Worm (Caenorhabditis elegans) whole organism, midembryonic: ENCODE data around the gene dct-14.

ENCODE experiments used
- T22C8.4 ChIP-seq: fragments of 200-800 bp; sonication (Bioruptor generic); IDR thresholded peaks from 2 replicates; pipeline ENCODE4 v1.3.6; 2022; ENCODE audit warnings: missing genetic modification characterization, missing compliant biosample characterization
- cog-1 ChIP-seq: sonication (generic microtip); optimal IDR thresholded peaks from 2 replicates; lab custom pipeline; 2016; ENCODE audit warnings: missing genetic modification characterization, missing compliant biosample characterization
- flt-1 ChIP-seq: fragments of 200-800 bp; sonication (Bioruptor generic); IDR thresholded peaks from 2 replicates; pipeline ENCODE4 v1.3.6; 2022; ENCODE audit warnings: missing genetic modification characterization, missing compliant biosample characterization
- med-1 ChIP-seq: sonication (generic microtip); optimal IDR thresholded peaks from 2 replicates; lab custom pipeline; 2017; ENCODE audit warnings: missing genetic modification characterization, mild to moderate bottlenecking, missing compliant biosample characterization, antibody characterized with exemption, missing genetic modification reagents; ENCODE audit not compliant: insufficient read depth
- ref-1 ChIP-seq: fragments of 200-800 bp; sonication (Bioruptor generic); conservative IDR thresholded peaks from 2 replicates; pipeline ENCODE4 v1.3.6; 2022; ENCODE audit warnings: missing genetic modification reagents, missing genetic modification characterization, missing compliant biosample characterization
- ztf-23 ChIP-seq: fragments of 200-800 bp; sonication (Bioruptor generic); IDR thresholded peaks from 2 replicates; pipeline ENCODE4 v1.3.6; 2022; ENCODE audit warnings: missing genetic modification reagents, missing genetic modification characterization, missing compliant biosample characterization

DNA sequence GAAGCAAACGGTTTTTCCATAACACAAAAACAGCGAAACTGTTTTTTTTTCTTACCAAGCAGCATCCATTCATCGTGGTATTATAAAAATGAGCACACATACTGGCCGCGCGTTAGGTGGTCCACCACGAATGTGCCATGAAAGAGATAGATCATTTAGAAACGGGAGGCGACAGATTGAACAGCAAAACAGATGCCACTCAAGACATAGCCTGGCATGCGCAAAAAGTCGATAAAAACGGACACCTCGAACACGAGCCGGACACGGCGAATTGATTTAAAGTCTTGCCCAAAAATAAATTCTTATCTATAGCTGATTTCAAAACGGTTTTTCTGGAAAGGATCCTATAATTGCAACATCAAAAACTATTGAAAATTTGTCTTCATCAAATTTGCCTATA lies 43.1 kb downstream of the dct-14 start:
- TF ChIP-seq T22C8.4 (GFP tag; lab: Robert Waterston, UW) (0 out of 2 replicates have a peak, but pooled peaks have one; percentile 31), ref-1 (no peak), med-1 (no peak), flt-1 (no peak), ztf-23 (0 out of 2 replicates have a peak, but pooled peaks have one; percentile 30), cog-1 (no peak)
